Worm (Caenorhabditis elegans) whole organism, mixed stage, embryonic: ENCODE data around the gene F46H5.5.

Experiments used
- bed-3 ChIP-seq: fragments of 200-800 bp; sonication (Bioruptor generic); optimal IDR thresholded peaks from 3 replicates; lab custom pipeline; 2018; ENCODE audit warnings: mild to moderate bottlenecking, missing genetic modification characterization, moderate library complexity, missing compliant biosample characterization
- blmp-1 ChIP-seq: fragments of 150-350 bp; optimal IDR thresholded peaks from 2 replicates; lab custom pipeline; 2014; ENCODE audit warnings: missing biosample characterization, missing genetic modification characterization
- ceh-39 ChIP-seq: fragments of 150-350 bp; optimal IDR thresholded peaks from 2 replicates; lab custom pipeline; 2014; ENCODE audit warnings: missing biosample characterization, missing genetic modification characterization
- ceh-43 ChIP-seq: fragments of 200-800 bp; sonication (Bioruptor generic); optimal IDR thresholded peaks from 2 replicates; lab custom pipeline; 2018; ENCODE audit warnings: mild to moderate bottlenecking, missing genetic modification characterization, moderate library complexity, missing compliant biosample characterization
- ces-1 ChIP-seq: fragments of 150-350 bp; optimal IDR thresholded peaks from 2 replicates; lab custom pipeline; 2014; ENCODE audit warnings: missing biosample characterization, missing genetic modification reagents, missing genetic modification characterization
- lin-13 ChIP-seq: fragments of 150-350 bp; optimal IDR thresholded peaks from 2 replicates; lab custom pipeline; 2014; ENCODE audit warnings: missing biosample characterization, missing genetic modification characterization
- lsy-2 ChIP-seq: fragments of 150-350 bp; optimal IDR thresholded peaks from 2 replicates; lab custom pipeline; 2014; ENCODE audit warnings: missing biosample characterization, missing genetic modification characterization
- mab-5 ChIP-seq: fragments of 150-350 bp; optimal IDR thresholded peaks from 2 replicates; lab custom pipeline; 2014; ENCODE audit warnings: missing biosample characterization, missing genetic modification characterization
- mep-1 ChIP-seq: fragments of 150-350 bp; optimal IDR thresholded peaks from 2 replicates; lab custom pipeline; 2017; ENCODE audit warnings: missing biosample characterization, missing genetic modification reagents, missing genetic modification characterization, inconsistent platforms
- nhr-12 ChIP-seq: fragments of 150-350 bp; optimal IDR thresholded peaks from 2 replicates; lab custom pipeline; 2014; ENCODE audit warnings: missing biosample characterization, missing genetic modification characterization
- nhr-237 ChIP-seq: fragments of 150-350 bp; optimal IDR thresholded peaks from 2 replicates; lab custom pipeline; 2014; ENCODE audit warnings: missing biosample characterization, missing genetic modification characterization
- pha-4 ChIP-seq: fragments of 150-350 bp; optimal IDR thresholded peaks from 2 replicates; lab custom pipeline; 2018; ENCODE audit warnings: missing biosample characterization, missing genetic modification reagents, missing genetic modification characterization
- snpc-4 ChIP-seq: fragments of 150-350 bp; optimal IDR thresholded peaks from 2 replicates; lab custom pipeline; 2014; ENCODE audit warnings: missing biosample characterization, missing genetic modification characterization
- tbx-8 ChIP-seq: fragments of 200-800 bp; sonication (Bioruptor generic); optimal IDR thresholded peaks from 2 replicates; lab custom pipeline; 2018; ENCODE audit warnings: mild to moderate bottlenecking, missing genetic modification characterization, moderate library complexity, missing compliant biosample characterization

DNA sequence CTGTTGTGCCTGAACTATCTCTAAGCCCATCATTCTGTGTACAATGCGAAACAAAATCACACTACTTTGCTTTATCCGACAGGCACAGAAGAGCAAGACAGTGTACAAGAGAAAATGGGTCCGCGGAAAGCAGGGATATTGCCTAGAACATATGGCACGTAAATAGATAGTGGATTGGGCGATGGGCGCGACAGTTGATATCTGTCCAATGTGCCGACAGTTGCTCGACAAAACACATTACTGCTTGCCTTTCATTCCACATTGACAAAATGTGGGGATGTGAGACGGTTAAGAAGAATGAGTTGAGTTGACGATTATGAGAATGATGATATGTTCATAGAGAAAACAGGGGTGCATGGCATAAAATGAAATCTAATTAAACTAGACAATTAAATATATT is 31.8 kb downstream of the F46H5.5 start:
- TF ChIP-seq ces-1, result no peak
- TF ChIP-seq nhr-237 (tag; lab: Kevin White, UChicago), result no peak
- no peak for TF ChIP-seq mab-5 (tag; lab: Kevin White, UChicago)
- TF ChIP-seq blmp-1 (tag; lab: Kevin White, UChicago), result no peak
- TF ChIP-seq ceh-43, result no peak
- no peak for TF ChIP-seq mep-1
- TF ChIP-seq bed-3 (GFP tag; lab: Kevin White, UChicago), result no peak
- no peak for TF ChIP-seq lsy-2
- TF ChIP-seq nhr-12 (tag; lab: Kevin White, UChicago), result no peak
- no peak for TF ChIP-seq ceh-39 (tag; lab: Kevin White, UChicago)
- no peak for TF ChIP-seq tbx-8 (GFP tag; lab: Kevin White, UChicago)
- no peak for TF ChIP-seq lin-13
- TF ChIP-seq pha-4 (tag; lab: Kevin White, UChicago), result no peak
- no peak for TF ChIP-seq snpc-4 (tag; lab: Kevin White, UChicago)
